Fruit fly (Drosophila melanogaster) S2 (cell line): ENCODE results near the gene CG12951.

Experiments
- CG8478 ChIP-seq: fragments of >200 bp; optimal IDR thresholded peaks from 2 replicates; lab custom pipeline; 2018
- CTCF ChIP-seq, 2 experiments: fragments of >200 bp; optimal IDR thresholded peaks; 2 replicates each; lab custom pipeline; 2018

- no peak for TF ChIP-seq CG8478 (lab: Kevin White, UChicago)
- no peak for TF ChIP-seq CTCF (optimal IDR thresholded peaks at IDR 0.05; lab: Kevin White, UChicago)
Measured at dm6 chr3R:9351415-9352379, 21.6 kb upstream of the CG12951 start.
